Worm (Caenorhabditis elegans) whole organism, L2 larva: ENCODE measurements around the gene F22B8.7.

Experiments used
- F13H6.1 ChIP-seq: sonication (generic microtip); optimal IDR thresholded peaks from 2 replicates; lab custom pipeline; 2016; ENCODE audit warnings: missing genetic modification characterization, missing compliant biosample characterization
- alr-1 ChIP-seq: fragments of 150-350 bp; optimal IDR thresholded peaks from 2 replicates; lab custom pipeline; 2014; ENCODE audit warnings: missing biosample characterization, missing genetic modification characterization
- ama-1 ChIP-seq: fragments of 150-350 bp; optimal IDR thresholded peaks from 2 replicates; lab custom pipeline; 2018; ENCODE audit warnings: inconsistent platforms
- egl-27 ChIP-seq: sonication (generic microtip); optimal IDR thresholded peaks from 3 replicates; lab custom pipeline; 2017; ENCODE audit warnings: missing biosample characterization, missing genetic modification reagents, missing genetic modification characterization
- elt-1 ChIP-seq: fragments of 150-350 bp; optimal IDR thresholded peaks from 2 replicates; lab custom pipeline; 2014; ENCODE audit warnings: missing biosample characterization, missing genetic modification characterization
- elt-3 ChIP-seq: sonication (generic microtip); optimal IDR thresholded peaks from 2 replicates; lab custom pipeline; 2017; ENCODE audit warnings: missing biosample characterization, missing genetic modification characterization
- fos-1 ChIP-seq: fragments of 150-350 bp; optimal IDR thresholded peaks from 2 replicates; lab custom pipeline; 2014; ENCODE audit warnings: missing biosample characterization, missing genetic modification characterization
- lin-39 ChIP-seq: fragments of 150-350 bp; optimal IDR thresholded peaks from 2 replicates; lab custom pipeline; 2014; ENCODE audit warnings: missing biosample characterization, missing genetic modification reagents, missing genetic modification characterization
- mbf-1 ChIP-seq: sonication (generic microtip); optimal IDR thresholded peaks from 2 replicates; lab custom pipeline; 2017; ENCODE audit warnings: missing biosample characterization, missing genetic modification characterization
- mdl-1 ChIP-seq, 2 experiments: fragments of 150-350 bp in 1 of 2; sonication (generic microtip) in 1 of 2; optimal IDR thresholded peaks; 2 replicates each; lab custom pipeline; 2017; ENCODE audit warnings: missing biosample characterization in 2 of 2, missing genetic modification characterization in 2 of 2
- nhr-237 ChIP-seq: fragments of 150-350 bp; optimal IDR thresholded peaks from 2 replicates; lab custom pipeline; 2014; ENCODE audit warnings: missing biosample characterization, missing genetic modification characterization

DNA sequence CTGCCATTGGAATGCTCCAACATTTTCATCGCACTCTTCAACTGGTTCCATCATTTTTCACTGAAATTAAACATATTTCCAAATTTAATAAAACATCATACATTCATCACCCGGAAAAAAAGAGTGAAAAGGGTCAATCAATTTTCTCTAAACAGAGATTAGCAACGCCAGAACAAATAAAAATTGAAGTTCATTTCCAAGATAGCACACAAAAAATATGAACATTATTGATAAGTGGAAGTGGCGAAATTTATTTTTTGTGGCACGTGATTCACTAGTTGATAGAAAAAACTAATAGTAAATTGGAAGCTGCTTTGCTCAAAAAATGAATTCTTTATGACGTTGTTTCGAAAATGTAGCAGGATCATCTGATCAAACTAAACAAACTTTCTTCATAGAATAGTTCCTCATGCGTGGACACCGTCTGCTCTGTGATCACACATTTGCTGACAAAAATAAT is 19.1 kb upstream of the F22B8.7 start, which contains the start of the genes F14H3.12 and srj-29:
- TF ChIP-seq F13H6.1 = no peak
- no peak for TF ChIP-seq egl-27 (tag; lab: Kevin White, UChicago)
- TF ChIP-seq mbf-1 (tag; lab: Kevin White, UChicago) = no peak
- no peak for TF ChIP-seq alr-1 (tag; lab: Kevin White, UChicago)
- no peak for TF ChIP-seq elt-3
- no peak for TF ChIP-seq ama-1 (lab: Kevin White, UChicago)
- TF ChIP-seq nhr-237 (tag; lab: Kevin White, UChicago) = no peak
- TF ChIP-seq mdl-1 (tag; optimal IDR thresholded peaks at IDR 0.05; lab: Kevin White, UChicago) = no peak
- peak; percentile 30 for TF ChIP-seq fos-1 (tag; lab: Kevin White, UChicago)
- TF ChIP-seq elt-1 (tag; lab: Kevin White, UChicago) = no peak
- no peak for TF ChIP-seq lin-39 (tag; lab: Kevin White, UChicago)
